Worm (Caenorhabditis elegans) whole organism, L1 larva: ENCODE data around the gene sru-25.

Experiments
- ceh-8 ChIP-seq: fragments of 200-800 bp; sonication (Bioruptor generic); optimal IDR thresholded peaks from 2 replicates; lab custom pipeline; 2018; ENCODE audit warnings: mild to moderate bottlenecking, missing genetic modification characterization, moderate library complexity, missing compliant biosample characterization
- elt-2 ChIP-seq: sonication (generic microtip); optimal IDR thresholded peaks from 2 replicates; lab custom pipeline; 2016; ENCODE audit warnings: missing genetic modification characterization, mild to moderate bottlenecking, inconsistent platforms, missing compliant biosample characterization, missing genetic modification reagents

The sru-25 gene

ce11 chrV:622902-623301 lies 51.2 kb downstream of the sru-25 start, which contains the start of gene F48G7.5:
TSS of gene F48G7.5 (minus strand) at chrV:622935.
- no peak for TF ChIP-seq ceh-8
- peak; percentile 29 for TF ChIP-seq elt-2 (tag; lab: Kevin White, UChicago)
- TF ChIP-seq, all 84 proteins: peak for 1
